Fruit fly (Drosophila melanogaster): Measurements from ENCODE around the gene Prx4.
A peak's percentile ranks its signal among the peaks of the same experiment; 100 is the strongest.

Gene Prx4

dm6 chr3L:3035769-3036583 lies 6.2 kb upstream of the Prx4 start:
- TF ChIP-seq CG32006 (GFP tag; optimal IDR thresholded peaks at IDR 0.05): peak; percentile 89
- peak; percentile 68 for TF ChIP-seq CG31627 (GFP tag; optimal IDR thresholded peaks at IDR 0.05)
- TF ChIP-seq Blimp-1 (GFP tag; optimal IDR thresholded peaks at IDR 0.05): peak; percentile 21
- peak; percentile 68 for TF ChIP-seq CG11762 (GFP tag; optimal IDR thresholded peaks at IDR 0.05; ENCODE audit: insufficient read depth)
- TF ChIP-seq spab (GFP tag; optimal IDR thresholded peaks at IDR 0.05): peak; percentile 61
- peak; percentile 55 for TF ChIP-seq Ets21C (GFP tag; optimal IDR thresholded peaks at IDR 0.05)
- peak; percentile 72 for TF ChIP-seq svp (GFP tag)
- TF ChIP-seq OdsH (GFP tag; optimal IDR thresholded peaks at IDR 0.05): peak; percentile 77
- peak in 1 of 2 experiments; percentile 79 for TF ChIP-seq salr (GFP tag; optimal IDR thresholded peaks at IDR 0.05)
- TF ChIP-seq dac (GFP tag; optimal IDR thresholded peaks at IDR 0.05): peak; percentile 78
- peak; percentile 65 for TF ChIP-seq CG6792 (GFP tag; optimal IDR thresholded peaks at IDR 0.05)
- TF ChIP-seq CG6163 (GFP tag; IDR thresholded peaks at IDR 0.05): peak; percentile 83
- peak; percentile 61 for TF ChIP-seq CG11294 (GFP tag; IDR thresholded peaks at IDR 0.05)
- peak; percentile 83 for TF ChIP-seq CG6276 (GFP tag; optimal IDR thresholded peaks at IDR 0.05)
- TF ChIP-seq Ets96B (tag; optimal IDR thresholded peaks at IDR 0.05): peak; percentile 60
- TF ChIP-seq Hr38 (GFP tag; optimal IDR thresholded peaks at IDR 0.05): no peak
- TF ChIP-seq fd59A (GFP tag; optimal IDR thresholded peaks at IDR 0.05): peak; percentile 46
- TF ChIP-seq CG3032 (tag; optimal IDR thresholded peaks at IDR 0.05): peak; percentile 71
- peak; percentile 55 for TF ChIP-seq CG34406 (GFP tag; optimal IDR thresholded peaks at IDR 0.05)
- peak; percentile 74 for TF ChIP-seq Gug (GFP tag; IDR thresholded peaks at IDR 0.05)
- peak; percentile 38 for TF ChIP-seq CG9139 (GFP tag; optimal IDR thresholded peaks at IDR 0.05)
- TF ChIP-seq lz (GFP tag; optimal IDR thresholded peaks at IDR 0.05): peak; percentile 77
- peak; percentile 53 for TF ChIP-seq dsx (GFP tag; optimal IDR thresholded peaks at IDR 0.05; ENCODE audit: poor library complexity, severe bottlenecking)
- peak; percentile 55 for TF ChIP-seq CG16779 (tag; optimal IDR thresholded peaks at IDR 0.05)
- peak; percentile 39 to 47 for TF ChIP-seq ss (GFP tag; optimal IDR thresholded peaks at IDR 0.05)
- TF ChIP-seq Eip75B (GFP tag; optimal IDR thresholded peaks at IDR 0.05): peak; percentile 82
- peak; percentile 83 for TF ChIP-seq topi (GFP tag; optimal IDR thresholded peaks at IDR 0.05)
- peak; percentile 75 for TF ChIP-seq Hr4 (GFP tag; optimal IDR thresholded peaks at IDR 0.05)
- TF ChIP-seq Eip78C (GFP tag): peak; percentile 93
- TF ChIP-seq pdm3 (GFP tag; optimal IDR thresholded peaks at IDR 0.05): peak; percentile 70
- peak; percentile 70 for TF ChIP-seq Sox102F (GFP tag; optimal IDR thresholded peaks at IDR 0.05)
- TF ChIP-seq net (GFP tag; optimal IDR thresholded peaks at IDR 0.05): peak; percentile 75
- TF ChIP-seq CG6854 (GFP tag; optimal IDR thresholded peaks at IDR 0.05): peak; percentile 31
- peak; percentile 59 for TF ChIP-seq Hr39 (GFP tag; optimal IDR thresholded peaks at IDR 0.05)
- peak; percentile 66 for TF ChIP-seq CG7368 (GFP tag; optimal IDR thresholded peaks at IDR 0.05)
- peak; percentile 5 for TF ChIP-seq CG11902 (GFP tag; optimal IDR thresholded peaks at IDR 0.05)
- peak; percentile 83 for TF ChIP-seq esn (GFP tag; optimal IDR thresholded peaks at IDR 0.05)
- peak; percentile 91 for TF ChIP-seq CG8119 (GFP tag; IDR thresholded peaks at IDR 0.05)
- TF ChIP-seq CG15336 (GFP tag; IDR thresholded peaks at IDR 0.05): peak; percentile 90
- TF ChIP-seq CG8319 (GFP tag; optimal IDR thresholded peaks at IDR 0.05): peak; percentile 32
- peak; percentile 85 for TF ChIP-seq CG3919 (GFP tag; optimal IDR thresholded peaks at IDR 0.05)
- peak; percentile 71 for TF ChIP-seq CG10669 (GFP tag; optimal IDR thresholded peaks at IDR 0.05)
- peak; percentile 73 for TF ChIP-seq Sox14 (GFP tag; optimal IDR thresholded peaks at IDR 0.05)
- peak; percentile 80 for TF ChIP-seq achi (GFP tag; optimal IDR thresholded peaks at IDR 0.05)
- TF ChIP-seq fd85E (GFP tag; optimal IDR thresholded peaks at IDR 0.05): no peak
- peak; percentile 60 for TF ChIP-seq Lpt (GFP tag; optimal IDR thresholded peaks at IDR 0.05)
- peak; percentile 81 for TF ChIP-seq eg (GFP tag; IDR thresholded peaks at IDR 0.05)
- TF ChIP-seq Smox (GFP tag; optimal IDR thresholded peaks at IDR 0.05): peak; percentile 74
- TF ChIP-seq CG8632 (GFP tag; optimal IDR thresholded peaks at IDR 0.05): peak; percentile 46
- peak; percentile 76 for TF ChIP-seq CG4318 (GFP tag; optimal IDR thresholded peaks at IDR 0.05)

Data from whole organism, prepupa.